Fruit fly (Drosophila melanogaster) whole organism, wandering third instar larva: Measurements from ENCODE around the gene ago.

Experiments
- Abd-B ChIP-seq: fragments of >200 bp; optimal IDR thresholded peaks from 2 replicates; lab custom pipeline; 2017; ENCODE audit warnings: missing biosample characterization, missing genetic modification characterization
- CG32264 ChIP-seq: fragments of 200-800 bp; sonication (Bioruptor generic); optimal IDR thresholded peaks from 2 replicates; lab custom pipeline; 2016; ENCODE audit warnings: missing biosample characterization, missing genetic modification characterization
- CG9705 ChIP-seq: fragments of 200-800 bp; sonication (Bioruptor generic); optimal IDR thresholded peaks from 2 replicates; lab custom pipeline; 2018; ENCODE audit warnings: missing biosample characterization, mild to moderate bottlenecking, missing genetic modification characterization
- CrebA ChIP-seq: fragments of 200-800 bp; sonication (Bioruptor generic); optimal IDR thresholded peaks from 2 replicates; lab custom pipeline; 2016; ENCODE audit warnings: missing biosample characterization, mild to moderate bottlenecking, missing genetic modification characterization, borderline replicate concordance
- Dif ChIP-seq: fragments of 200-275, 200-300 bp; sonication (Bioruptor generic); optimal IDR thresholded peaks from 2 replicates; lab custom pipeline; 2018; ENCODE audit warnings: missing biosample characterization, missing genetic modification characterization; ENCODE audit not compliant: partially characterized antibody
- GATAd ChIP-seq: sonication (Bioruptor generic); optimal IDR thresholded peaks from 2 replicates; lab custom pipeline; 2016; ENCODE audit warnings: missing biosample characterization, missing genetic modification characterization
- HLH106 ChIP-seq: fragments of 200-800 bp; optimal IDR thresholded peaks from 3 replicates; lab custom pipeline; 2019; ENCODE audit warnings: missing biosample characterization, mild to moderate bottlenecking, missing genetic modification characterization, moderate library complexity
- Hnf4 ChIP-seq: fragments of 200-800 bp; sonication (Bioruptor generic); optimal IDR thresholded peaks from 2 replicates; lab custom pipeline; 2016; ENCODE audit warnings: missing biosample characterization, mild to moderate bottlenecking, missing genetic modification characterization
- Hr78 ChIP-seq: fragments of >200 bp; optimal IDR thresholded peaks from 2 replicates; lab custom pipeline; 2017; ENCODE audit warnings: missing biosample characterization, missing genetic modification characterization
- Hr83 ChIP-seq: fragments of 200-300 bp; sonication (Bioruptor generic); optimal IDR thresholded peaks from 2 replicates; lab custom pipeline; 2016; ENCODE audit warnings: missing biosample characterization, mild to moderate bottlenecking, missing genetic modification characterization, moderate library complexity; ENCODE audit not compliant: poor library complexity, severe bottlenecking
- Jra ChIP-seq: sonication (Bioruptor generic); optimal IDR thresholded peaks from 2 replicates; lab custom pipeline; 2016; ENCODE audit warnings: missing biosample characterization, missing genetic modification characterization
- Mio ChIP-seq: sonication (Bioruptor generic); optimal IDR thresholded peaks from 2 replicates; lab custom pipeline; 2016; ENCODE audit warnings: missing biosample characterization, missing genetic modification characterization
- Myc ChIP-seq: fragments of >200 bp; optimal IDR thresholded peaks from 2 replicates; lab custom pipeline; 2017
- N ChIP-seq: fragments of >200 bp; optimal IDR thresholded peaks from 2 replicates; lab custom pipeline; 2018; ENCODE audit warnings: missing biosample characterization, missing external identifiers, missing genetic modification characterization
- OdsH ChIP-seq: fragments of 200-800 bp; sonication (Bioruptor generic); optimal IDR thresholded peaks from 2 replicates; lab custom pipeline; 2016; ENCODE audit warnings: missing biosample characterization, mild to moderate bottlenecking, missing genetic modification characterization
- Rel ChIP-seq, 2 experiments: fragments of 200-800 bp; sonication (Bioruptor generic) in 1 of 2; optimal IDR thresholded peaks; 2 replicates in 1 of 2; 3 replicates in 1 of 2; lab custom pipeline; 2016 to 2019; ENCODE audit warnings: mild to moderate bottlenecking in 2 of 2, missing biosample characterization in 2 of 2, missing genetic modification characterization in 2 of 2, moderate library complexity in 1 of 2
- Sp1 ChIP-seq: fragments of 200-800 bp; sonication (Bioruptor generic); optimal IDR thresholded peaks from 3 replicates; lab custom pipeline; 2019; ENCODE audit warnings: missing biosample characterization, mild to moderate bottlenecking, missing genetic modification characterization, moderate library complexity
- Vsx2 ChIP-seq: fragments of 200-300, 225-300 bp; sonication (Bioruptor generic); optimal IDR thresholded peaks from 2 replicates; lab custom pipeline; 2018; ENCODE audit warnings: missing biosample characterization, missing genetic modification characterization; ENCODE audit not compliant: partially characterized antibody
- br ChIP-seq: fragments of 200-800 bp; sonication (Bioruptor generic); optimal IDR thresholded peaks from 2 replicates; lab custom pipeline; 2016; ENCODE audit warnings: missing biosample characterization, missing genetic modification characterization
- brk ChIP-seq: fragments of 200-800 bp; sonication (Bioruptor generic); optimal IDR thresholded peaks from 2 replicates; lab custom pipeline; 2016; ENCODE audit warnings: missing biosample characterization, mild to moderate bottlenecking, missing genetic modification characterization
- dl ChIP-seq, 2 experiments: fragments of 175-275, 200-275 bp in 1 of 2; fragments of 200-275 bp in 1 of 2; sonication (Bioruptor generic); optimal IDR thresholded peaks; lab custom pipeline; 2018; ENCODE audit warnings: mild to moderate bottlenecking in 2 of 2, missing biosample characterization in 2 of 2, missing genetic modification characterization in 2 of 2, moderate library complexity in 2 of 2; ENCODE audit not compliant: partially characterized antibody in 2 of 2, insufficient read depth in 1 of 2
- dmrt93B ChIP-seq: fragments of 200-800 bp; sonication (Bioruptor generic); optimal IDR thresholded peaks from 2 replicates; lab custom pipeline; 2018; ENCODE audit warnings: missing biosample characterization, mild to moderate bottlenecking, missing genetic modification characterization
- ey ChIP-seq: fragments of 200-800 bp; sonication (Bioruptor generic); optimal IDR thresholded peaks from 2 replicates; lab custom pipeline; 2016; ENCODE audit warnings: missing biosample characterization, missing genetic modification characterization
- foxo ChIP-seq, 2 experiments: fragments of 200-800 bp; sonication (Bioruptor generic); optimal IDR thresholded peaks; 2 replicates in 1 of 2; 3 replicates in 1 of 2; lab custom pipeline; 2016 to 2017; ENCODE audit warnings: missing biosample characterization in 2 of 2, missing genetic modification characterization in 2 of 2
- fru ChIP-seq: fragments of 200-800 bp; sonication (Bioruptor generic); optimal IDR thresholded peaks from 3 replicates; lab custom pipeline; 2016; ENCODE audit warnings: missing biosample characterization, mild to moderate bottlenecking, missing genetic modification characterization
- h ChIP-seq: fragments of 200-800 bp; sonication (Bioruptor generic); optimal IDR thresholded peaks from 3 replicates; lab custom pipeline; 2016; ENCODE audit warnings: missing biosample characterization, mild to moderate bottlenecking, missing genetic modification characterization
- pan ChIP-seq: fragments of >200 bp; optimal IDR thresholded peaks from 2 replicates; lab custom pipeline; 2017
- psq ChIP-seq: fragments of 200-800 bp; sonication (Bioruptor generic); optimal IDR thresholded peaks from 3 replicates; lab custom pipeline; 2017; ENCODE audit warnings: missing biosample characterization, mild to moderate bottlenecking, missing genetic modification characterization, moderate library complexity
- rgr ChIP-seq: fragments of 200-800 bp; sonication (Bioruptor generic); optimal IDR thresholded peaks from 3 replicates; lab custom pipeline; 2016; ENCODE audit warnings: missing biosample characterization, mild to moderate bottlenecking, missing genetic modification characterization
- sage ChIP-seq: fragments of 200-800 bp; sonication (Bioruptor generic); optimal IDR thresholded peaks from 2 replicates; lab custom pipeline; 2016; ENCODE audit warnings: missing biosample characterization, mild to moderate bottlenecking, missing genetic modification characterization
- sv ChIP-seq: fragments of 200-800 bp; sonication (Bioruptor generic); optimal IDR thresholded peaks from 3 replicates; lab custom pipeline; 2016; ENCODE audit warnings: missing biosample characterization, missing genetic modification characterization
- tai ChIP-seq: sonication (Bioruptor generic); optimal IDR thresholded peaks from 2 replicates; lab custom pipeline; 2016; ENCODE audit warnings: missing biosample characterization, missing genetic modification characterization
- woc ChIP-seq: sonication (Bioruptor generic); optimal IDR thresholded peaks from 2 replicates; lab custom pipeline; 2016; ENCODE audit warnings: missing biosample characterization, mild to moderate bottlenecking, missing genetic modification characterization

Gene ago

DNA sequence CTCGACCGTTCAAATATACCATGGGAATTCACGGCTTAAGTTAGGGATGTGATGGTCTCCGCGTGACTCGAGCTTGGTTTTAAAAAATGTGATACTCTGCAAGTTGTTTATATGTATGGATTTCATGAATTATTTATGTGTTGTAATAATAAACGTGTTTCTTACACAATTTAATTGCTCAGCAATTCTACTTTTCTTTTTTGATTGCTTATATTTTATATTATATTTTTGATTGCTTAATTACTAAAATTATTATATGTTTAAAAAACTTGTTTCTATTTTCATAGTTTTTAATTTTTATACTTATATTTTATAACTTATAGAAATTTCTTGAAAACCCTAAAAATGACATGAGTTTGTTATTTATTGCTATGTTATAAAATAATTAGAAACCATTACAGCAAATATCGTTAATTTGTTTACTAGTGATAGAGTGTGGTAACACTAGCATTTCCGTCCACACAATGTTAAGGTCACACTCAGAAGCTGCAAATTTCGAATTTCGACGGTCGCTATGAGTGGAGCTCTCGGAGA, at the start of gene ago, which contains the start of gene CG1265:
ago (minus strand) TSS at position 6 of the 534 bp plus-strand sequence.
CG1265 (plus strand) TSS at position 476 of the 534 bp plus-strand sequence.
- TF ChIP-seq sage (no peak), h (GFP tag; lab: Kevin White, UChicago) (peak; percentile 29), Hr78 (GFP tag; lab: Kevin White, UChicago) (no peak), OdsH (GFP tag; lab: Kevin White, UChicago) (peak; percentile 29), woc (peak; percentile 22), psq (peak; percentile 9), Sp1 (GFP tag; lab: Kevin White, UChicago) (peak; percentile 60), Mio (no peak), Myc (lab: Kevin White, UChicago) (peak; percentile 1), CG9705 (GFP tag; lab: Kevin White, UChicago) (peak; percentile 32), dmrt93B (peak; percentile 51), rgr (GFP tag; lab: Kevin White, UChicago) (peak; percentile 15), Hr83 (GFP tag; lab: Kevin White, UChicago) (peak; percentile 2), tai (no peak), GATAd (GFP tag; lab: Kevin White, UChicago) (no peak), sv (GFP tag; lab: Kevin White, UChicago) (peak; percentile 15), Dif (GFP tag; lab: Kevin White, UChicago) (no peak), Vsx2 (GFP tag; lab: Kevin White, UChicago) (no peak), HLH106 (tag; lab: Kevin White, UChicago) (peak; percentile 62), foxo (GFP tag; optimal IDR thresholded peaks at IDR 0.05; lab: Kevin White, UChicago) (peak in 1 of 2 experiments; percentile 36), Hnf4 (GFP tag; lab: Kevin White, UChicago) (peak; percentile 12)
- TF ChIP-seq, all 38 proteins: peak for 14

dm6 chr3L:4302088-4302487, 48.0 kb upstream of the ago start:
- TF ChIP-seq pan (no peak), sv (GFP tag; lab: Kevin White, UChicago) (no peak), woc (no peak), dmrt93B (no peak), HLH106 (tag; lab: Kevin White, UChicago) (no peak), sage (no peak), dl (GFP tag; optimal IDR thresholded peaks at IDR 0.05; lab: Kevin White, UChicago; ENCODE audit: insufficient read depth in 1 of 2, partially characterized antibody in 2 of 2) (no peak), Hnf4 (GFP tag; lab: Kevin White, UChicago) (no peak), br (GFP tag; lab: Kevin White, UChicago) (no peak), rgr (GFP tag; lab: Kevin White, UChicago) (no peak), N (GFP tag; lab: Kevin White, UChicago) (no peak), Hr83 (GFP tag; lab: Kevin White, UChicago) (no peak), Vsx2 (GFP tag; lab: Kevin White, UChicago) (no peak), Jra (no peak), CG32264 (no peak)

- TF ChIP-seq ey (GFP tag; lab: Kevin White, UChicago) (no peak), CG9705 (GFP tag; lab: Kevin White, UChicago) (no peak), foxo (GFP tag; optimal IDR thresholded peaks at IDR 0.05; lab: Kevin White, UChicago) (no peak), Rel (GFP tag; optimal IDR thresholded peaks at IDR 0.05; lab: Kevin White, UChicago) (no peak), Rel (tag; optimal IDR thresholded peaks at IDR 0.05; lab: Kevin White, UChicago) (no peak), CG32264 (no peak), dmrt93B (no peak), rgr (GFP tag; lab: Kevin White, UChicago) (no peak), pan (no peak), HLH106 (tag; lab: Kevin White, UChicago) (no peak), Hr83 (GFP tag; lab: Kevin White, UChicago) (no peak), sv (GFP tag; lab: Kevin White, UChicago) (no peak), Abd-B (GFP tag; lab: Kevin White, UChicago) (no peak), CrebA (GFP tag; lab: Kevin White, UChicago) (no peak), h (GFP tag; lab: Kevin White, UChicago) (no peak), fru (no peak), brk (GFP tag; lab: Kevin White, UChicago) (no peak)
Observed at dm6 chr3L:4296760-4297159, 42.7 kb upstream of the ago start.
